Fruit fly (Drosophila melanogaster) whole organism, embryonic: Measurements from ENCODE around the gene cd.

Experiments used
- ATbp ChIP-seq: fragments of 200-800 bp; sonication (Bioruptor generic); optimal IDR thresholded peaks from 2 replicates; lab custom pipeline; 2017; ENCODE audit warnings: missing biosample characterization, mild to moderate bottlenecking, missing genetic modification characterization, missing genetic modification reagents
- Bdp1 ChIP-seq: fragments of 200-800 bp; sonication (Bioruptor generic); optimal IDR thresholded peaks from 3 replicates; lab custom pipeline; 2016; ENCODE audit warnings: missing biosample characterization, missing genetic modification characterization
- CG10267 ChIP-seq: fragments of 200-800 bp; sonication (Bioruptor generic); optimal IDR thresholded peaks from 2 replicates; lab custom pipeline; 2018; ENCODE audit warnings: missing biosample characterization, mild to moderate bottlenecking, missing genetic modification characterization, moderate library complexity
- CG10979 ChIP-seq: fragments of 200-800 bp; sonication (Bioruptor generic); optimal IDR thresholded peaks from 2 replicates; lab custom pipeline; 2018; ENCODE audit warnings: missing biosample characterization, mild to moderate bottlenecking, missing genetic modification characterization, moderate library complexity
- CG11695 ChIP-seq: fragments of 200-800 bp; sonication (Bioruptor generic); IDR thresholded peaks from 3 replicates; pipeline ENCODE4 v1.3.6; 2022; ENCODE audit warnings: missing biosample characterization, missing genetic modification characterization
- CG13296 ChIP-seq: fragments of 200-800 bp; sonication (Bioruptor generic); optimal IDR thresholded peaks from 3 replicates; lab custom pipeline; 2018; ENCODE audit warnings: missing biosample characterization, mild to moderate bottlenecking, missing genetic modification characterization
- CG14667 ChIP-seq: fragments of 200-800 bp; sonication (Bioruptor generic); IDR thresholded peaks from 2 replicates; pipeline ENCODE4 v1.3.6; 2022; ENCODE audit warnings: missing biosample characterization, missing genetic modification characterization
- CG15269 ChIP-seq: fragments of 200-800 bp; sonication (Bioruptor generic); optimal IDR thresholded peaks from 2 replicates; lab custom pipeline; 2018; ENCODE audit warnings: missing biosample characterization, mild to moderate bottlenecking, missing genetic modification characterization, moderate library complexity
- CG17186 ChIP-seq: fragments of 200-800 bp; sonication (Bioruptor generic); optimal IDR thresholded peaks from 3 replicates; lab custom pipeline; 2017; ENCODE audit warnings: missing biosample characterization, missing genetic modification reagents, missing genetic modification characterization
- CG2120 ChIP-seq: fragments of 200-800 bp; sonication (Bioruptor generic); optimal IDR thresholded peaks from 3 replicates; lab custom pipeline; 2016; ENCODE audit warnings: missing biosample characterization, missing genetic modification characterization
- CG2202 ChIP-seq: fragments of 200-800 bp; sonication (Bioruptor generic); optimal IDR thresholded peaks from 2 replicates; lab custom pipeline; 2018; ENCODE audit warnings: missing biosample characterization, mild to moderate bottlenecking, missing genetic modification characterization
- CG34422 ChIP-seq: fragments of 200-800 bp; sonication (Bioruptor generic); IDR thresholded peaks from 3 replicates; pipeline ENCODE4 v1.3.6; 2022; ENCODE audit warnings: missing biosample characterization, missing genetic modification characterization
- CG42726 ChIP-seq: fragments of 200-800 bp; sonication (Bioruptor generic); IDR thresholded peaks from 2 replicates; pipeline ENCODE4 v1.3.6; 2022; ENCODE audit warnings: missing biosample characterization, missing genetic modification characterization; ENCODE audit not compliant: partially characterized antibody
- CG4282 ChIP-seq: fragments of 200-800 bp; sonication (Bioruptor generic); optimal IDR thresholded peaks from 2 replicates; lab custom pipeline; 2016; ENCODE audit warnings: missing biosample characterization, missing genetic modification characterization
- CG5245 ChIP-seq: fragments of 200-800 bp; sonication (Bioruptor generic); optimal IDR thresholded peaks from 3 replicates; lab custom pipeline; 2016; ENCODE audit warnings: missing biosample characterization, missing genetic modification characterization
- CG6175 ChIP-seq: fragments of 200-800 bp; sonication (Bioruptor generic); IDR thresholded peaks from 3 replicates; pipeline ENCODE4 v1.3.6; 2022; ENCODE audit warnings: missing biosample characterization, missing genetic modification characterization
- CG7271 ChIP-seq: fragments of 200-800 bp; sonication (Bioruptor generic); optimal IDR thresholded peaks from 2 replicates; lab custom pipeline; 2018; ENCODE audit warnings: missing biosample characterization, mild to moderate bottlenecking, missing genetic modification characterization, moderate library complexity
- CG7357 ChIP-seq: fragments of 200-800 bp; sonication (Bioruptor generic); IDR thresholded peaks from 3 replicates; pipeline ENCODE4 v1.3.6; 2022; ENCODE audit warnings: missing biosample characterization, missing genetic modification characterization
- CG8478 ChIP-seq: fragments of >200 bp; optimal IDR thresholded peaks from 2 replicates; lab custom pipeline; 2018
- CG9437 ChIP-seq: fragments of 200-800 bp; sonication (Bioruptor generic); optimal IDR thresholded peaks from 2 replicates; lab custom pipeline; 2018; ENCODE audit warnings: missing biosample characterization, mild to moderate bottlenecking, missing genetic modification characterization
- CG9817 ChIP-seq: fragments of 200-800 bp; sonication (Bioruptor generic); optimal IDR thresholded peaks from 2 replicates; lab custom pipeline; 2018; ENCODE audit warnings: missing biosample characterization, mild to moderate bottlenecking, missing genetic modification characterization, moderate library complexity
- E2f1 ChIP-seq: fragments of 200-800 bp; sonication (Bioruptor generic); IDR thresholded peaks from 2 replicates; pipeline ENCODE4 v1.3.6; 2022; ENCODE audit warnings: missing biosample characterization, missing genetic modification characterization
- Eip74EF ChIP-seq, 2 experiments: fragments of 200-800 bp in 1 of 2; fragments of >200 bp in 1 of 2; sonication (Bioruptor generic) in 1 of 2; optimal IDR thresholded peaks; 2 replicates each; lab custom pipeline; 2017 to 2019; ENCODE audit warnings: missing biosample characterization in 2 of 2, missing genetic modification characterization in 2 of 2, mild to moderate bottlenecking in 1 of 2, moderate library complexity in 1 of 2
- Fer2 ChIP-seq: fragments of 200-800 bp; sonication (Bioruptor generic); optimal IDR thresholded peaks from 2 replicates; lab custom pipeline; 2018; ENCODE audit warnings: missing biosample characterization, mild to moderate bottlenecking, missing genetic modification characterization, moderate library complexity
- HLH3B ChIP-seq: fragments of 200-800 bp; sonication (Bioruptor generic); IDR thresholded peaks from 2 replicates; pipeline ENCODE4 v1.3.6; 2022; ENCODE audit warnings: missing biosample characterization, missing genetic modification characterization
- HLH54F ChIP-seq: fragments of 200-800 bp; sonication (Bioruptor generic); optimal IDR thresholded peaks from 3 replicates; lab custom pipeline; 2016; ENCODE audit warnings: missing biosample characterization, missing genetic modification characterization
- Jarid2 ChIP-seq: fragments of 200-800 bp; sonication (Bioruptor generic); optimal IDR thresholded peaks from 3 replicates; lab custom pipeline; 2017; ENCODE audit warnings: mild to moderate bottlenecking, missing biosample characterization, missing genetic modification reagents, missing genetic modification characterization
- Mad ChIP-seq: fragments of 200-800 bp; sonication (Bioruptor generic); optimal IDR thresholded peaks from 2 replicates; lab custom pipeline; 2016; ENCODE audit warnings: missing biosample characterization, missing genetic modification characterization
- Max ChIP-seq: fragments of 200-800 bp; sonication (Bioruptor generic); optimal IDR thresholded peaks from 2 replicates; lab custom pipeline; 2016; ENCODE audit warnings: missing biosample characterization, mild to moderate bottlenecking, missing genetic modification characterization
- NFAT ChIP-seq: fragments of 200-800 bp; sonication (Bioruptor generic); IDR thresholded peaks from 2 replicates; pipeline ENCODE4 v1.3.6; 2022; ENCODE audit warnings: missing biosample characterization, missing genetic modification characterization
- Opbp ChIP-seq: fragments of 200-800 bp; sonication (Bioruptor generic); IDR thresholded peaks from 3 replicates; pipeline ENCODE4 v1.3.6; 2022; ENCODE audit warnings: missing biosample characterization, missing genetic modification characterization; ENCODE audit not compliant: partially characterized antibody
- Pdp1 ChIP-seq, 2 experiments: fragments of 200-800 bp; sonication (Bioruptor generic); optimal IDR thresholded peaks; 3 replicates each; lab custom pipeline; 2016; ENCODE audit warnings: missing biosample characterization in 2 of 2, missing genetic modification characterization in 2 of 2, mild to moderate bottlenecking in 1 of 2, moderate library complexity in 1 of 2
- Rx ChIP-seq: fragments of 200-800 bp; sonication (Bioruptor generic); IDR thresholded peaks from 2 replicates; pipeline ENCODE4 v1.3.6; 2022; ENCODE audit warnings: missing biosample characterization, missing genetic modification characterization
- Sry-β ChIP-seq: fragments of 200-800 bp; sonication (Bioruptor generic); optimal IDR thresholded peaks from 2 replicates; lab custom pipeline; 2018; ENCODE audit warnings: missing biosample characterization, mild to moderate bottlenecking, missing genetic modification characterization, moderate library complexity
- ac ChIP-seq: fragments of 200-800 bp; sonication (Bioruptor generic); optimal IDR thresholded peaks from 3 replicates; lab custom pipeline; 2017; ENCODE audit warnings: missing biosample characterization, mild to moderate bottlenecking, missing genetic modification characterization
- bcd ChIP-seq: fragments of 200-800 bp; sonication (Bioruptor generic); optimal IDR thresholded peaks from 2 replicates; lab custom pipeline; 2017; ENCODE audit warnings: missing biosample characterization, mild to moderate bottlenecking, missing genetic modification characterization
- chn ChIP-seq: fragments of 200-800 bp; sonication (Bioruptor generic); optimal IDR thresholded peaks from 2 replicates; lab custom pipeline; 2016; ENCODE audit warnings: missing biosample characterization, missing genetic modification characterization
- eve ChIP-seq, 2 experiments: fragments of >200 bp; optimal IDR thresholded peaks; 2 replicates each; lab custom pipeline; 2017; ENCODE audit warnings: missing biosample characterization in 2 of 2, missing genetic modification characterization in 2 of 2
- exex ChIP-seq: fragments of 200-800 bp; sonication (Bioruptor generic); optimal IDR thresholded peaks from 4 replicates; lab custom pipeline; 2018; ENCODE audit warnings: missing biosample characterization, mild to moderate bottlenecking, missing genetic modification characterization, moderate library complexity
- fd96Cb ChIP-seq: fragments of 200-800 bp; sonication (Bioruptor generic); optimal IDR thresholded peaks from 2 replicates; lab custom pipeline; 2018; ENCODE audit warnings: missing biosample characterization, mild to moderate bottlenecking, missing genetic modification characterization, moderate library complexity
- her ChIP-seq: fragments of 200-800 bp; sonication (Bioruptor generic); optimal IDR thresholded peaks from 2 replicates; lab custom pipeline; 2016; ENCODE audit warnings: missing biosample characterization, missing genetic modification characterization
- nerfin-1 ChIP-seq: fragments of 200-800 bp; sonication (Bioruptor generic); optimal IDR thresholded peaks from 3 replicates; lab custom pipeline; 2019; ENCODE audit warnings: missing biosample characterization, mild to moderate bottlenecking, missing genetic modification characterization, moderate library complexity
- onecut ChIP-seq: fragments of 200-800 bp; sonication (Bioruptor generic); IDR thresholded peaks from 2 replicates; pipeline ENCODE4 v1.3.6; 2022; ENCODE audit warnings: missing biosample characterization, missing genetic modification characterization
- psq ChIP-seq: fragments of 200-800 bp; sonication (Bioruptor generic); optimal IDR thresholded peaks from 2 replicates; lab custom pipeline; 2017; ENCODE audit warnings: missing biosample characterization, missing genetic modification characterization
- ranshi ChIP-seq: fragments of 200-800 bp; sonication (Bioruptor generic); IDR thresholded peaks from 2 replicates; pipeline ENCODE4 v1.3.6; 2022; ENCODE audit warnings: missing biosample characterization, missing genetic modification characterization
- sens ChIP-seq: fragments of 200-800 bp; sonication (Bioruptor generic); peaks from one replicate; lab custom pipeline; 2016; ENCODE audit warnings: missing biosample characterization, missing genetic modification characterization
- seq ChIP-seq: fragments of 200-800 bp; sonication (Bioruptor generic); IDR thresholded peaks from 2 replicates; pipeline ENCODE4 v1.3.6; 2022; ENCODE audit warnings: missing biosample characterization, missing genetic modification characterization
- sug ChIP-seq: fragments of 200-800 bp; optimal IDR thresholded peaks from 2 replicates; lab custom pipeline; 2019; ENCODE audit warnings: missing biosample characterization, mild to moderate bottlenecking, missing genetic modification characterization, moderate library complexity
- tap ChIP-seq: fragments of 200-800 bp; optimal IDR thresholded peaks from 3 replicates; lab custom pipeline; 2019; ENCODE audit warnings: missing biosample characterization, mild to moderate bottlenecking, missing genetic modification characterization, moderate library complexity
- tgo ChIP-seq: fragments of 200-800 bp; sonication (Bioruptor generic); IDR thresholded peaks from 3 replicates; pipeline ENCODE4 v1.3.6; 2022; ENCODE audit warnings: missing biosample characterization, missing genetic modification characterization
- toy ChIP-seq: fragments of 200-800 bp; sonication (Bioruptor generic); IDR thresholded peaks from 2 replicates; pipeline ENCODE4 v1.3.6; 2022; ENCODE audit warnings: missing biosample characterization, missing genetic modification characterization

Gene cd

dm6 chr3R:22663115-22663514 lies 31.6 kb upstream of the cd start (continued):
- TF ChIP-seq CG9817 (tag; lab: Kevin White, UChicago) = peak; percentile 70
- TF ChIP-seq seq (GFP tag; lab: Robert Waterston, UW) = peak; percentile 50; the same call in 1 of the 2 replicates
- TF ChIP-seq ranshi (GFP tag; lab: Robert Waterston, UW) = peak; percentile 55; the same call in 1 of the 2 replicates
- no peak for TF ChIP-seq CG8478 (lab: Kevin White, UChicago)
- TF ChIP-seq CG9437 (GFP tag; lab: Kevin White, UChicago) = peak; percentile 34
- TF ChIP-seq exex (tag; lab: Kevin White, UChicago) = peak; percentile 23
- peak; percentile 43 for TF ChIP-seq fd96Cb (tag; lab: Kevin White, UChicago)
- TF ChIP-seq CG2202 (tag; lab: Kevin White, UChicago) = no peak
- no peak for TF ChIP-seq sug (tag; lab: Kevin White, UChicago)
- 0 out of 2 replicates have a peak, but pooled peaks have one; percentile 13 for TF ChIP-seq CG14667 (GFP tag; lab: Robert Waterston, UW)
- TF ChIP-seq CG7271 (tag; lab: Kevin White, UChicago) = no peak
- peak; percentile 83 for TF ChIP-seq sens (GFP tag; lab: Kevin White, UChicago)
- TF ChIP-seq CG17186 (GFP tag; lab: Kevin White, UChicago) = no peak
- peak in 1 of 2 experiments; percentile 22 for TF ChIP-seq Pdp1 (GFP tag; optimal IDR thresholded peaks at IDR 0.05; lab: Kevin White, UChicago)
- no peak for TF ChIP-seq CG6175
- TF ChIP-seq Jarid2 = no peak
- TF ChIP-seq CG5245 (GFP tag; lab: Kevin White, UChicago) = peak; percentile 26
- TF ChIP-seq Fer2 (tag; lab: Kevin White, UChicago) = peak; percentile 32
- TF ChIP-seq Opbp = no peak
- no peak for TF ChIP-seq toy (GFP tag; lab: Robert Waterston, UW)
- TF ChIP-seq Eip74EF (GFP tag; optimal IDR thresholded peaks at IDR 0.05; lab: Kevin White, UChicago) = no peak
- no peak for TF ChIP-seq CG4282 (GFP tag; lab: Kevin White, UChicago)
- no peak; the same call in 1 of the 2 replicates for TF ChIP-seq NFAT (GFP tag; lab: Robert Waterston, UW)
- TF ChIP-seq tgo = peak; percentile 55
- TF ChIP-seq onecut (GFP tag; lab: Robert Waterston, UW) = peak; percentile 48; the same call in 1 of the 2 replicates
- TF ChIP-seq E2f1 (GFP tag; lab: Robert Waterston, UW) = 0 out of 2 replicates have a peak, but pooled peaks have one; percentile 34
- 0 out of 3 replicates have a peak, but pooled peaks have one; percentile 23 for TF ChIP-seq CG7357 (GFP tag; lab: Robert Waterston, UW)
- TF ChIP-seq CG11695 (GFP tag; lab: Robert Waterston, UW) = peak; percentile 33; the same call in 1 of the 3 replicates
- TF ChIP-seq Sry-β = no peak
- peak in 1 of 2 experiments; percentile 77 for TF ChIP-seq eve (GFP tag; optimal IDR thresholded peaks at IDR 0.05; lab: Kevin White, UChicago)
- TF ChIP-seq psq (GFP tag; lab: Kevin White, UChicago) = no peak
- peak; percentile 60; the same call in 1 of the 2 replicates for TF ChIP-seq HLH3B
- peak; percentile 35 for TF ChIP-seq her (GFP tag; lab: Kevin White, UChicago)
- TF ChIP-seq ATbp (GFP tag; lab: Kevin White, UChicago) = peak; percentile 49
- peak; percentile 59 for TF ChIP-seq chn
- peak; percentile 81 for TF ChIP-seq CG2120 (GFP tag; lab: Kevin White, UChicago)
- peak; percentile 57; the same call in 2 of the 3 replicates for TF ChIP-seq CG34422 (GFP tag; lab: Robert Waterston, UW)
- peak; percentile 34 for TF ChIP-seq nerfin-1 (tag; lab: Kevin White, UChicago)
- TF ChIP-seq CG10267 (tag; lab: Kevin White, UChicago) = peak; percentile 37
- peak; percentile 23 for TF ChIP-seq Max (GFP tag; lab: Kevin White, UChicago)
- peak; percentile 22 for TF ChIP-seq Bdp1 (GFP tag; lab: Kevin White, UChicago)
- TF ChIP-seq CG15269 (tag; lab: Kevin White, UChicago) = peak; percentile 75
- TF ChIP-seq ac (GFP tag; lab: Kevin White, UChicago) = no peak
- TF ChIP-seq CG13296 (GFP tag; lab: Kevin White, UChicago) = peak; percentile 46
- no peak for TF ChIP-seq CG42726 (GFP tag; lab: Robert Waterston, UW)
- peak; percentile 59 for TF ChIP-seq CG10979 (tag; lab: Kevin White, UChicago)
- TF ChIP-seq Mad (GFP tag; lab: Kevin White, UChicago) = peak; percentile 20
- peak; percentile 39 for TF ChIP-seq bcd (GFP tag; lab: Kevin White, UChicago)
- peak; percentile 46 for TF ChIP-seq HLH54F
- no peak for TF ChIP-seq Rx
- peak; percentile 55 for TF ChIP-seq tap (tag; lab: Kevin White, UChicago)
